Worm (Caenorhabditis elegans): ENCODE data around the gene grl-23.

grl-23 gene

ce11 chrV:12560328-12560782, 16.3 kb downstream of the grl-23 start, which contains the start of gene sel-1 (continued):
- TF ChIP-seq mes-2 (tag; optimal IDR thresholded peaks at IDR 0.05; ENCODE audit: poor library complexity, severe bottlenecking), result peak; percentile 48
- TF ChIP-seq F44E2.7 (GFP tag; IDR thresholded peaks at IDR 0.05), result no peak
- no peak for TF ChIP-seq lin-13 (GFP tag; optimal IDR thresholded peaks at IDR 0.05)
- TF ChIP-seq dve-1 (tag; optimal IDR thresholded peaks at IDR 0.05; ENCODE audit: insufficient read depth), result no peak
- no peak for TF ChIP-seq lin-38 (GFP tag; IDR thresholded peaks at IDR 0.05)
- TF ChIP-seq nhr-6 (tag; optimal IDR thresholded peaks at IDR 0.05), result peak; percentile 30
- no peak for TF ChIP-seq ZK546.5 (tag; optimal IDR thresholded peaks at IDR 0.05)
- TF ChIP-seq dmd-9 (GFP tag; IDR thresholded peaks at IDR 0.05), result no peak
- TF ChIP-seq zag-1 (tag; optimal IDR thresholded peaks at IDR 0.05), result no peak
- TF ChIP-seq lin-1 (GFP tag; IDR thresholded peaks at IDR 0.05), result no peak
- TF ChIP-seq ceh-20 (GFP tag; IDR thresholded peaks at IDR 0.05), result no peak
- TF ChIP-seq nhr-42 (GFP tag; IDR thresholded peaks at IDR 0.05), result no peak
- TF ChIP-seq nhr-237 (tag; optimal IDR thresholded peaks at IDR 0.05), result no peak
- no peak for TF ChIP-seq ztf-7 (tag; optimal IDR thresholded peaks at IDR 0.05)
- TF ChIP-seq rbr-2 (tag; optimal IDR thresholded peaks at IDR 0.05), result no peak
- no peak for TF ChIP-seq ZK337.2 (GFP tag; IDR thresholded peaks at IDR 0.05)
- TF ChIP-seq Y105C5A.15 (GFP tag; IDR thresholded peaks at IDR 0.05), result no peak
- no peak for TF ChIP-seq nhr-11 (tag; optimal IDR thresholded peaks at IDR 0.05)
- TF ChIP-seq nhr-25 (tag; optimal IDR thresholded peaks at IDR 0.05; ENCODE audit: borderline replicate concordance, insufficient read depth), result no peak
- TF ChIP-seq lsy-2 (tag; optimal IDR thresholded peaks at IDR 0.05), result peak in 1 of 2 experiments; percentile 21
- TF ChIP-seq unc-39 (tag; optimal IDR thresholded peaks at IDR 0.05), result no peak
- peak; percentile 95 for TF ChIP-seq T20F7.1 (GFP tag; optimal IDR thresholded peaks at IDR 0.05)
- peak; percentile 26 for TF ChIP-seq R02D3.7 (tag; optimal IDR thresholded peaks at IDR 0.05)
- no peak for TF ChIP-seq jun-1 (tag; optimal IDR thresholded peaks at IDR 0.05)
- TF ChIP-seq mxl-2 (GFP tag; conservative IDR thresholded peaks at IDR 0.05), result no peak
- TF ChIP-seq zip-2 (tag; optimal IDR thresholded peaks at IDR 0.05), result no peak
- TF ChIP-seq Y48G9A.11 (GFP tag; IDR thresholded peaks at IDR 0.05), result peak; percentile 94
- TF ChIP-seq mxl-3 (GFP tag; optimal IDR thresholded peaks at IDR 0.05), result no peak
- no peak for TF ChIP-seq mep-1 (tag; optimal IDR thresholded peaks at IDR 0.05)
- no peak for TF ChIP-seq spr-1 (tag; optimal IDR thresholded peaks at IDR 0.05)
- no peak for TF ChIP-seq F26F4.8 (GFP tag; conservative IDR thresholded peaks at IDR 0.05)
- TF ChIP-seq cey-2 (tag; optimal IDR thresholded peaks at IDR 0.05; ENCODE audit: borderline replicate concordance, insufficient read depth), result no peak
- TF ChIP-seq hlh-30 (tag; optimal IDR thresholded peaks at IDR 0.05; ENCODE audit: insufficient read depth), result no peak
- no peak for TF ChIP-seq madf-9 (GFP tag; conservative IDR thresholded peaks at IDR 0.05)
- TF ChIP-seq daf-16 (GFP tag; optimal IDR thresholded peaks at IDR 0.05), result no peak
- TF ChIP-seq daf-16 (tag; optimal IDR thresholded peaks at IDR 0.05), result no peak
- TF ChIP-seq ctbp-1 (GFP tag; IDR thresholded peaks at IDR 0.05), result no peak

- TF ChIP-seq lin-1 (GFP tag; IDR thresholded peaks at IDR 0.05) (no peak), aha-1 (tag) (peak; percentile 66), zip-11 (GFP tag; IDR thresholded peaks at IDR 0.05) (0 out of 2 replicates have a peak, but pooled peaks have one; percentile 32), skn-1 (tag; optimal IDR thresholded peaks at IDR 0.05) (no peak), php-3 (GFP tag; IDR thresholded peaks at IDR 0.05) (no peak), hlh-11 (tag; optimal IDR thresholded peaks at IDR 0.05) (peak; percentile 49), unc-39 (tag; optimal IDR thresholded peaks at IDR 0.05) (no peak), ceh-44 (GFP tag; IDR thresholded peaks at IDR 0.05) (no peak), hlh-30 (tag; optimal IDR thresholded peaks at IDR 0.05; ENCODE audit: insufficient read depth) (peak; percentile 27), ama-1 (optimal IDR thresholded peaks at IDR 0.05) (no peak), lin-13 (GFP tag; optimal IDR thresholded peaks at IDR 0.05) (no peak), fos-1 (tag; optimal IDR thresholded peaks at IDR 0.05) (no peak), vab-7 (GFP tag; IDR thresholded peaks at IDR 0.05) (no peak), daf-19 (GFP tag; conservative IDR thresholded peaks at IDR 0.05) (no peak), nhr-111 (GFP tag; optimal IDR thresholded peaks at IDR 0.05) (no peak), ces-1 (GFP tag; optimal IDR thresholded peaks at IDR 0.05) (no peak), T26A8.4 (GFP tag; IDR thresholded peaks at IDR 0.05) (no peak), duxl-1 (tag; optimal IDR thresholded peaks at IDR 0.05; ENCODE audit: poor library complexity) (no peak), lim-7 (GFP tag; IDR thresholded peaks at IDR 0.05) (no peak), lin-29 (GFP tag; IDR thresholded peaks at IDR 0.05) (no peak)
Observed at ce11 chrV:12556904-12557303, 19.8 kb downstream of the grl-23 start.
